Worm (Caenorhabditis elegans) whole organism, L4 larva: Measurements from ENCODE around the gene srm-6.

Experiments used
- Y105C5A.15 ChIP-seq: fragments of 200-800 bp; sonication (Bioruptor generic); IDR thresholded peaks from 2 replicates; pipeline ENCODE4 v1.3.6; 2022; ENCODE audit warnings: missing genetic modification characterization, missing compliant biosample characterization
- ceh-32 ChIP-seq: sonication (generic microtip); optimal IDR thresholded peaks from 2 replicates; lab custom pipeline; 2016; ENCODE audit warnings: mild to moderate bottlenecking, missing genetic modification characterization, missing compliant biosample characterization; ENCODE audit not compliant: poor library complexity
- ces-1 ChIP-seq: fragments of 150-350 bp; sonication (generic microtip); optimal IDR thresholded peaks from 4 replicates; lab custom pipeline; 2014; ENCODE audit warnings: missing biosample characterization, missing genetic modification reagents, missing genetic modification characterization
- dpl-1 ChIP-seq: fragments of 150-350 bp; optimal IDR thresholded peaks from 2 replicates; lab custom pipeline; 2014; ENCODE audit warnings: missing biosample characterization, missing genetic modification reagents, missing genetic modification characterization
- snpc-1.2 ChIP-seq: fragments of 200-800 bp; sonication (Bioruptor generic); IDR thresholded peaks from 2 replicates; pipeline ENCODE4 v1.3.6; 2022; ENCODE audit warnings: missing genetic modification reagents, missing genetic modification characterization, missing compliant biosample characterization
- snpc-4 ChIP-seq: fragments of 150-350 bp; optimal IDR thresholded peaks from 2 replicates; lab custom pipeline; 2014; ENCODE audit warnings: missing biosample characterization, missing genetic modification characterization
- zag-1 ChIP-seq: fragments of 150-350 bp; optimal IDR thresholded peaks from 2 replicates; lab custom pipeline; 2014; ENCODE audit warnings: missing biosample characterization, missing genetic modification characterization
- ztf-11 ChIP-seq: fragments of 150-350 bp; optimal IDR thresholded peaks from 2 replicates; lab custom pipeline; 2014; ENCODE audit warnings: missing biosample characterization, missing genetic modification characterization

DNA sequence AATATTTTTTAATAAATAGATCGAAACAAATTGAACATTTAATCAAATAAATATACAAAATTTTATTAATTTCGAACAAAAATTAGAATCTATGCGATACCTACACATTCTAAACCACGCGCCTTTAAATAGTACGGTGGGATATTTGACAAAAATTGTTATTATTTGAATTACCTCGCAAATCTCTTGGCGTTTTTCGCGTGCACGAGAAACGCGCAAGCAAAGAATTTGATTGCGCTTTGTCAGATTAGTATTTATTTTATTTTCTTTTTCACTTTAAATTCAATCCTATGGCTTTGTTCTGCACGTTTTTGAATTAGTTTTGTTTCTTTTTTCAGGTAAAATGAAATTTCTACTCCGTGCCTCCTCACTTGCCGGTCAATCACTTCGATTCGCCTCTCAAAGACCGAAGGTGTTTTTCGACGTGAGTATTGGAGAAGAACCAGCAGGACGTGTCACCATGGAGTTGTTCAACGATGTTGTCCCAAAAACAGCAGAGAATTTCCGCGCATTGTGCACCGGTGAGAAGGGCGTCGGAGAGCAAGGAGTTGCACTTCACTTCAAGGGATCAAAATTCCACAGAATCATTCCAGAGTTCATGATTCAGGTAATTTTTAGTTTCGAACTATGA lies 19.1 kb downstream of the srm-6 start, which contains the start of gene cyn-1:
- no peak for TF ChIP-seq snpc-4 (tag; lab: Kevin White, UChicago)
- TF ChIP-seq Y105C5A.15 (GFP tag; lab: Robert Waterston, UW): no peak
- TF ChIP-seq ztf-11 (tag; lab: Kevin White, UChicago): no peak
- TF ChIP-seq dpl-1 (GFP tag; lab: Kevin White, UChicago): peak; percentile 97
- TF ChIP-seq zag-1 (tag; lab: Kevin White, UChicago): peak; percentile 8
- no peak for TF ChIP-seq ceh-32
- no peak for TF ChIP-seq snpc-1.2 (GFP tag; lab: Robert Waterston, UW)
- no peak for TF ChIP-seq ces-1
